Worm (Caenorhabditis elegans) whole organism, L3 larva: ENCODE measurements around the gene K09F5.4.
A peak's percentile ranks its signal among the peaks of the same experiment; 100 is the strongest.

ENCODE experiments used
- R02D3.7 ChIP-seq: fragments of 150-350 bp; optimal IDR thresholded peaks from 2 replicates; lab custom pipeline; 2014; ENCODE audit warnings: missing biosample characterization, missing genetic modification characterization
- ZK546.5 ChIP-seq: sonication (generic microtip); optimal IDR thresholded peaks from 2 replicates; lab custom pipeline; 2017; ENCODE audit warnings: missing biosample characterization, missing genetic modification characterization
- aly-2 ChIP-seq: fragments of 150-350 bp; optimal IDR thresholded peaks from 2 replicates; lab custom pipeline; 2014; ENCODE audit warnings: missing biosample characterization, missing genetic modification characterization
- ama-1 ChIP-seq: fragments of 150-350 bp; optimal IDR thresholded peaks from 2 replicates; lab custom pipeline; 2018
- ceh-16 ChIP-seq: sonication (generic microtip); optimal IDR thresholded peaks from 2 replicates; lab custom pipeline; 2017; ENCODE audit warnings: missing biosample characterization, missing genetic modification characterization
- ceh-28 ChIP-seq: fragments of 150-350 bp; optimal IDR thresholded peaks from 2 replicates; lab custom pipeline; 2014; ENCODE audit warnings: missing biosample characterization, missing genetic modification reagents, missing genetic modification characterization
- ceh-82 ChIP-seq: fragments of 150-350 bp; optimal IDR thresholded peaks from 2 replicates; lab custom pipeline; 2014; ENCODE audit warnings: missing biosample characterization, missing genetic modification characterization
- ceh-9 ChIP-seq: sonication (generic microtip); optimal IDR thresholded peaks from 2 replicates; lab custom pipeline; 2018; ENCODE audit warnings: missing biosample characterization, missing genetic modification characterization
- daf-12 ChIP-seq: fragments of 150-350 bp; optimal IDR thresholded peaks from 2 replicates; lab custom pipeline; 2014; ENCODE audit warnings: missing biosample characterization, missing genetic modification reagents, missing genetic modification characterization
- egl-27 ChIP-seq: sonication (generic microtip); optimal IDR thresholded peaks from 4 replicates; lab custom pipeline; 2017; ENCODE audit warnings: missing biosample characterization, missing genetic modification reagents, missing genetic modification characterization
- egl-5 ChIP-seq: fragments of 150-350 bp; optimal IDR thresholded peaks from 2 replicates; lab custom pipeline; 2017; ENCODE audit warnings: missing biosample characterization, missing genetic modification reagents, missing genetic modification characterization, inconsistent platforms
- elt-1 ChIP-seq: fragments of 150-350 bp; optimal IDR thresholded peaks from 2 replicates; lab custom pipeline; 2014; ENCODE audit warnings: missing biosample characterization, missing genetic modification characterization
- elt-2 ChIP-seq: sonication (generic microtip); optimal IDR thresholded peaks from 2 replicates; lab custom pipeline; 2016; ENCODE audit warnings: missing genetic modification reagents, mild to moderate bottlenecking, missing genetic modification characterization, missing compliant biosample characterization
- eor-1 ChIP-seq, 2 experiments: fragments of 150-350 bp; optimal IDR thresholded peaks; 2 replicates each; lab custom pipeline; 2014 to 2018; ENCODE audit warnings: missing biosample characterization in 2 of 2, missing genetic modification characterization in 2 of 2
- fkh-10 ChIP-seq: sonication (generic microtip); optimal IDR thresholded peaks from 2 replicates; lab custom pipeline; 2017; ENCODE audit warnings: missing biosample characterization, missing genetic modification reagents, missing genetic modification characterization
- jun-1 ChIP-seq: fragments of 150-350 bp; optimal IDR thresholded peaks from 2 replicates; lab custom pipeline; 2014; ENCODE audit warnings: missing biosample characterization, missing genetic modification reagents, missing genetic modification characterization
- lin-15B ChIP-seq: fragments of 150-350 bp; optimal IDR thresholded peaks from 2 replicates; lab custom pipeline; 2014; ENCODE audit warnings: missing biosample characterization, missing genetic modification characterization
- lsy-12 ChIP-seq: sonication (generic microtip); optimal IDR thresholded peaks from 2 replicates; lab custom pipeline; 2016; ENCODE audit warnings: mild to moderate bottlenecking, missing genetic modification characterization, missing compliant biosample characterization
- mdl-1 ChIP-seq: fragments of 150-350 bp; optimal IDR thresholded peaks from 2 replicates; lab custom pipeline; 2014; ENCODE audit warnings: missing biosample characterization, missing genetic modification characterization
- nfya-1 ChIP-seq: sonication (generic microtip); optimal IDR thresholded peaks from 2 replicates; lab custom pipeline; 2017; ENCODE audit warnings: missing genetic modification characterization, mild to moderate bottlenecking, missing compliant biosample characterization, antibody characterized with exemption, moderate library complexity; ENCODE audit not compliant: insufficient read depth
- nhr-12 ChIP-seq: fragments of 150-350 bp; optimal IDR thresholded peaks from 2 replicates; lab custom pipeline; 2014; ENCODE audit warnings: missing biosample characterization, missing genetic modification characterization
- nhr-23 ChIP-seq: fragments of 150-350 bp; optimal IDR thresholded peaks from 2 replicates; lab custom pipeline; 2014; ENCODE audit warnings: missing biosample characterization, missing genetic modification reagents, missing genetic modification characterization
- nhr-237 ChIP-seq: fragments of 150-350 bp; optimal IDR thresholded peaks from 2 replicates; lab custom pipeline; 2014; ENCODE audit warnings: missing biosample characterization, missing genetic modification characterization
- nhr-25 ChIP-seq: sonication (generic microtip); optimal IDR thresholded peaks from 2 replicates; lab custom pipeline; 2017; ENCODE audit warnings: missing biosample characterization, missing genetic modification characterization
- nhr-28 ChIP-seq: fragments of 150-350 bp; optimal IDR thresholded peaks from 2 replicates; lab custom pipeline; 2014; ENCODE audit warnings: missing biosample characterization, missing genetic modification characterization
- nhr-67 ChIP-seq: fragments of 150-350 bp; optimal IDR thresholded peaks from 2 replicates; lab custom pipeline; 2014; ENCODE audit warnings: missing biosample characterization, missing genetic modification characterization
- nhr-76 ChIP-seq: fragments of 150-350 bp; sonication (generic microtip); optimal IDR thresholded peaks from 5 replicates; lab custom pipeline; 2014; ENCODE audit warnings: missing biosample characterization, missing genetic modification characterization
- nhr-77 ChIP-seq: fragments of 150-350 bp; optimal IDR thresholded peaks from 2 replicates; lab custom pipeline; 2014; ENCODE audit warnings: missing biosample characterization, missing genetic modification characterization
- pha-4 ChIP-seq: fragments of 150-350 bp; optimal IDR thresholded peaks from 2 replicates; lab custom pipeline; 2014; ENCODE audit warnings: missing biosample characterization, missing genetic modification reagents, missing genetic modification characterization
- pqm-1 ChIP-seq: fragments of 150-350 bp; optimal IDR thresholded peaks from 2 replicates; lab custom pipeline; 2017; ENCODE audit warnings: missing biosample characterization, missing genetic modification characterization, inconsistent platforms
- sea-2 ChIP-seq: fragments of 150-350 bp; sonication (generic microtip); optimal IDR thresholded peaks from 4 replicates; lab custom pipeline; 2014; ENCODE audit warnings: missing biosample characterization, missing genetic modification reagents, missing genetic modification characterization
- skn-1 ChIP-seq: fragments of 150-350 bp; optimal IDR thresholded peaks from 2 replicates; lab custom pipeline; 2014; ENCODE audit warnings: missing biosample characterization, missing genetic modification characterization
- snpc-4 ChIP-seq: fragments of 150-350 bp; optimal IDR thresholded peaks from 2 replicates; lab custom pipeline; 2014; ENCODE audit warnings: missing biosample characterization, missing genetic modification characterization
- tbx-2 ChIP-seq: sonication (generic microtip); optimal IDR thresholded peaks from 2 replicates; lab custom pipeline; 2016; ENCODE audit warnings: mild to moderate bottlenecking, missing genetic modification characterization, missing compliant biosample characterization
- unc-39 ChIP-seq: sonication (generic microtip); optimal IDR thresholded peaks from 4 replicates; lab custom pipeline; 2017; ENCODE audit warnings: missing biosample characterization, missing genetic modification characterization
- unc-62 ChIP-seq: fragments of 150-350 bp; sonication (generic microtip); optimal IDR thresholded peaks from 4 replicates; lab custom pipeline; 2014; ENCODE audit warnings: missing biosample characterization, missing genetic modification reagents, missing genetic modification characterization
- zag-1 ChIP-seq: fragments of 150-350 bp; optimal IDR thresholded peaks from 2 replicates; lab custom pipeline; 2014; ENCODE audit warnings: missing biosample characterization, missing genetic modification characterization
- ztf-4 ChIP-seq: fragments of 150-350 bp; optimal IDR thresholded peaks from 2 replicates; lab custom pipeline; 2014; ENCODE audit warnings: missing biosample characterization, missing genetic modification characterization

Gene K09F5.4

DNA sequence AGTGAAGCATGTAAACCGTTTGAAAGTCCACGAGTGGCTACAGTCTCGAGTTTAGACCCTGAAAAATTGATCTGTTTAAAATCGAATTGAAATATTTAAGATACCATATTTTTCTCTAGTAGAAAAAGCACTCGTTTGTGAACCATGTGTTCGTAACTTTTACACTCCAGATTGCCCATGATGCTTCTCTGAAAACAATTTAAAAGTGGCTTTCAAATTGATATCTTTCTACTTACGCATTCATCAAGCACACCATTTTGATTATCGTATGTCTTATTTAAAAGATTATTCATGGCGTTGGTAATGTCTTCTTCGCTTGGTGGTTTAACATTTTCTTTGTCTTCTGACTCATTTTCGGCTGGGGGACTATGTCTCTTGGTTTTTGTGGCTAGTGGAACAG, 23.0 kb upstream of the K09F5.4 start:
- TF ChIP-seq fkh-10 (GFP tag; lab: Kevin White, UChicago) (no peak), snpc-4 (no peak), aly-2 (no peak), nhr-25 (tag; lab: Kevin White, UChicago) (no peak), elt-1 (tag; lab: Kevin White, UChicago) (no peak), nhr-237 (no peak), unc-62 (no peak), lsy-12 (tag; lab: Kevin White, UChicago) (no peak)

DNA sequence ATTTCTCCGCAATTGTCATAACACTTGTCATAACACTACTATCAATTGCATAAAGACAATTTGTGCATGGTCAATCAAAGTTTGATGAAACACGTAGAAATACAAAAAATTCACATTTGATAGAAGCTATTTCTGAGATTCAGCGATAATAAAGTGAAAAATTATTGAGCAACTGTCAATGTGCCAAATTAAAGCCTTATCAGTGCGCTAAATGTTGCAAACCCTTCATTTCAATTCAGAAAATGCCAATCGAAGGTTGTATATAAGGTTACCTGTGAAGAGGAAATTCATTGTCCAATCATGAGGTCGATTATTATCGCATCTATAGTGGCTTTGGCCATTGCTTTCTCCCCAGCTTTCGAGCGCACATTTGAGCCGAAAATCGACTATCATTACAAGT, 17.1 kb upstream of the K09F5.4 start, which contains the start of gene vit-1:
Gene vit-1, plus strand, starts transcription at position 289 of the 400 bp plus-strand sequence.
- TF ChIP-seq lin-15B (tag; lab: Kevin White, UChicago) (no peak), R02D3.7 (tag; lab: Kevin White, UChicago) (no peak), nhr-237 (no peak), mdl-1 (no peak), eor-1 (tag; optimal IDR thresholded peaks at IDR 0.05; lab: Kevin White, UChicago) (no peak), daf-12 (no peak), nfya-1 (tag; lab: Kevin White, UChicago) (no peak), fkh-10 (GFP tag; lab: Kevin White, UChicago) (no peak), nhr-12 (tag; lab: Kevin White, UChicago) (no peak), ceh-28 (tag; lab: Kevin White, UChicago) (no peak), egl-5 (tag; lab: Kevin White, UChicago) (no peak), nhr-67 (tag; lab: Kevin White, UChicago) (no peak), nhr-23 (no peak), elt-1 (tag; lab: Kevin White, UChicago) (no peak), jun-1 (tag; lab: Kevin White, UChicago) (no peak), nhr-25 (tag; lab: Kevin White, UChicago) (no peak), zag-1 (tag; lab: Kevin White, UChicago) (no peak), ceh-16 (no peak)
- TF ChIP-seq, all 47 proteins: peak for 0

DNA sequence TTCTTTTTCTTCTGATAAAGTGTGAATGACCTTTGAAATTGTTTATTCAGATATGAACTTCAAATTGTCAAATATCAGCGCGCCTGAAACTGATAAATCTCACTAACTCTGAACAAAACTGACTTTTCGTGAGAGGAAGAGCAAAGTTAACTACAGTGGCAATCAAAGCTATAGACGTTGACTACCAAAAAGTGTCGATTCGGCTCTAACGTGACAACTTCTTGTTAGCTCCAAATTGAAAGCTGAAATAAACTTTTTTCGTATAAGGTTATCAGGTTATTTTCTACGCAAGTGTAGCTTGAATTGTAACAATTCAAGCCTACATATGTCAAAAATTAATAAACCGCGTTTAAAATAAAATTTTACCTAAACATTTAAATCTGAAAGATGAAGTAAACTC, 15.8 kb upstream of the K09F5.4 start:
- TF ChIP-seq ceh-82 (no peak), tbx-2 (tag; lab: Kevin White, UChicago) (no peak), nfya-1 (tag; lab: Kevin White, UChicago) (no peak), unc-62 (no peak), nhr-77 (tag; lab: Kevin White, UChicago) (no peak), ceh-16 (no peak), nhr-67 (tag; lab: Kevin White, UChicago) (no peak), elt-1 (tag; lab: Kevin White, UChicago) (no peak), nhr-237 (no peak), nhr-76 (no peak), zag-1 (tag; lab: Kevin White, UChicago) (no peak), jun-1 (tag; lab: Kevin White, UChicago) (no peak), ceh-9 (tag; lab: Kevin White, UChicago) (no peak)
- TF ChIP-seq, all 47 proteins: peak for 0

DNA sequence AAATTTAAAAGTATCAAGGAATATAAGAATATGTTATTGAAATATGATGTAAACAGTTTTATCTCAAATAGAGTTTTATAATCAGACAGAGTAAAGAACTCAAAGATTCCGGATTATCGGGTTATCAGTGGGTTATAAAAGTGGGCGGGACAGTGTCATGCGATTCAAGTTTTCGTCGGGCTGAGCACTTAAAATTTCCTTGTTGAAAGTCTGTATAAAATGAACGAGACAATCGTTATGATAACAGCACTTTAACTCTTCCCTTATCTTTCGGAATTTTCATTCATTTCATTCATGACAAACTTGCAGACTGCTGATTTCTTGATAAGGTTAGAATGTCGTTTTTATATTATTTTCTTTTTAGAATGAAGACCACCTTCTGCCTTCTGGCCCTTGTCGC, 15.1 kb upstream of the K09F5.4 start, which contains the start of gene spp-14:
Gene spp-14, plus strand, starts transcription at position 365 of the 400 bp plus-strand sequence.
- TF ChIP-seq nhr-28 (tag; lab: Kevin White, UChicago) (no peak), ama-1 (lab: Kevin White, UChicago) (no peak), elt-1 (tag; lab: Kevin White, UChicago) (no peak), jun-1 (tag; lab: Kevin White, UChicago) (peak; percentile 77), fkh-10 (GFP tag; lab: Kevin White, UChicago) (no peak), pqm-1 (tag; lab: Kevin White, UChicago) (peak; percentile 97), pha-4 (peak; percentile 20), elt-2 (tag; lab: Kevin White, UChicago) (peak; percentile 99), lsy-12 (tag; lab: Kevin White, UChicago) (no peak), egl-27 (no peak), lin-15B (tag; lab: Kevin White, UChicago) (no peak), sea-2 (GFP tag; lab: Kevin White, UChicago) (no peak), skn-1 (tag; lab: Kevin White, UChicago) (peak; percentile 22)

DNA sequence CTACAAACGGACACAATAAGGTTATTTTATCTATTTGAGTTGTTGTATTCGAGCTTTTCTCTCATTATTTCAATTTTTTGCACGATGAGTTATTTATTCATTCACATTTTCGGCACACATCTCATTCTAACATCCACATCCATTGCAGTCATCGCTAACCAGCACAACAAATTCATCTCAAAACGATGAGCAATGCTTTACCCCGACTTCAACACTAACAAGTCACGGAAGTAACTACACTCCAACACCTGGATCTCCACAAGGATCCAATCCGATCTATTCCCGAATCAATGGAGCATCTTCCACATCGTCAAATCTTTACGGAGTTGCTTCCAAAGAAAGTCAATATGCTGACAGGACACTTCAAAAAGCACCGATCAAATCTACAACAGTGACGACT, 13.6 kb upstream of the K09F5.4 start:
- TF ChIP-seq elt-1 (tag; lab: Kevin White, UChicago) = no peak
- TF ChIP-seq daf-12 = no peak
- TF ChIP-seq ceh-28 (tag; lab: Kevin White, UChicago) = no peak
- TF ChIP-seq ztf-4 = no peak
- TF ChIP-seq zag-1 (tag; lab: Kevin White, UChicago) = no peak
- no peak for TF ChIP-seq lsy-12 (tag; lab: Kevin White, UChicago)
- TF ChIP-seq pha-4 = no peak
- TF ChIP-seq nhr-67 (tag; lab: Kevin White, UChicago) = no peak
- TF ChIP-seq lin-15B (tag; lab: Kevin White, UChicago) = no peak
- TF ChIP-seq unc-39 (tag; lab: Kevin White, UChicago) = no peak
- no peak for TF ChIP-seq ZK546.5 (tag; lab: Kevin White, UChicago)
- no peak for TF ChIP-seq snpc-4
- TF ChIP-seq nhr-23 = no peak
- TF ChIP-seq aly-2 = no peak
